Worm (Caenorhabditis elegans) whole organism, L4/young adult: ENCODE measurements around the gene F20G2.3.

Experiments
- W03F9.2 ChIP-seq: fragments of 150-350 bp; optimal IDR thresholded peaks from 2 replicates; lab custom pipeline; 2014; ENCODE audit warnings: missing biosample characterization, missing genetic modification characterization
- him-1 ChIP-seq: sonication (generic microtip); optimal IDR thresholded peaks from 2 replicates; lab custom pipeline; 2016; ENCODE audit warnings: missing genotype, missing genetic modification reagents, missing genetic modification characterization, missing compliant biosample characterization

DNA sequence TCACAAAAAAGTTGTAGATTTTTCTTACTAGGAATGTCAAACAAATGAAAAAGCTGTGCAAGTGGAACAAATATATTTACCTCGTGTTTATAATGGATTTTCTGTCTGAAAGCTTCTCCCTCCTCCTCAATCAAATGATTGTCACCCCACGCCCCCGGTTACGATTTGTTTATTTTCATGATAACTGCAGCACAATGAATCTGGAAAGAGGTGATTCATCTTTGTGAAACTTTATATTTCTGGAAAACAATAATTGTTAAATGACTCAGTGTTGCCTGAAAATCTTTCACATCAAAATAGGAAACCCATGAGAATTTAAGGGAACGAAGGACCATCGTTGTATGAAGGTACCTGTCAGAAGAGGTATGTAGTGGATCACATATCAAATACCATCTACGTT is 19.6 kb downstream of the F20G2.3 start, which contains the start of gene F35E12.10:
- TF ChIP-seq him-1 (tag; lab: Kevin White, UChicago) (no peak), W03F9.2 (tag; lab: Kevin White, UChicago) (no peak)
